Worm (Caenorhabditis elegans) whole organism, L3 larva: Measurements from ENCODE around the gene C28H8.7.
A peak's percentile ranks its signal among the peaks of the same experiment; 100 is the strongest.

Source experiments
- R02D3.7 ChIP-seq: fragments of 150-350 bp; optimal IDR thresholded peaks from 2 replicates; lab custom pipeline; 2014; ENCODE audit warnings: missing biosample characterization, missing genetic modification characterization
- ZK546.5 ChIP-seq: sonication (generic microtip); optimal IDR thresholded peaks from 2 replicates; lab custom pipeline; 2017; ENCODE audit warnings: missing biosample characterization, missing genetic modification characterization
- aly-2 ChIP-seq: fragments of 150-350 bp; optimal IDR thresholded peaks from 2 replicates; lab custom pipeline; 2014; ENCODE audit warnings: missing biosample characterization, missing genetic modification characterization
- ceh-28 ChIP-seq: fragments of 150-350 bp; optimal IDR thresholded peaks from 2 replicates; lab custom pipeline; 2014; ENCODE audit warnings: missing biosample characterization, missing genetic modification reagents, missing genetic modification characterization
- ceh-82 ChIP-seq: fragments of 150-350 bp; optimal IDR thresholded peaks from 2 replicates; lab custom pipeline; 2014; ENCODE audit warnings: missing biosample characterization, missing genetic modification characterization
- ceh-9 ChIP-seq: sonication (generic microtip); optimal IDR thresholded peaks from 2 replicates; lab custom pipeline; 2018; ENCODE audit warnings: missing biosample characterization, missing genetic modification characterization
- daf-12 ChIP-seq: fragments of 150-350 bp; optimal IDR thresholded peaks from 2 replicates; lab custom pipeline; 2014; ENCODE audit warnings: missing biosample characterization, missing genetic modification reagents, missing genetic modification characterization
- egl-27 ChIP-seq: sonication (generic microtip); optimal IDR thresholded peaks from 4 replicates; lab custom pipeline; 2017; ENCODE audit warnings: missing biosample characterization, missing genetic modification reagents, missing genetic modification characterization
- egl-5 ChIP-seq: fragments of 150-350 bp; optimal IDR thresholded peaks from 2 replicates; lab custom pipeline; 2017; ENCODE audit warnings: missing biosample characterization, missing genetic modification reagents, missing genetic modification characterization, inconsistent platforms
- elt-1 ChIP-seq: fragments of 150-350 bp; optimal IDR thresholded peaks from 2 replicates; lab custom pipeline; 2014; ENCODE audit warnings: missing biosample characterization, missing genetic modification characterization
- elt-2 ChIP-seq: sonication (generic microtip); optimal IDR thresholded peaks from 2 replicates; lab custom pipeline; 2016; ENCODE audit warnings: missing genetic modification reagents, mild to moderate bottlenecking, missing genetic modification characterization, missing compliant biosample characterization
- elt-3 ChIP-seq, 3 experiments: fragments of 150-350 bp in 1 of 3; sonication (generic microtip) in 2 of 3; optimal IDR thresholded peaks; 2 replicates in 2 of 3; 4 replicates in 1 of 3; lab custom pipeline; 2014 to 2017; ENCODE audit warnings: missing biosample characterization in 3 of 3, missing genetic modification characterization in 3 of 3
- eor-1 ChIP-seq, 2 experiments: fragments of 150-350 bp; optimal IDR thresholded peaks; 2 replicates each; lab custom pipeline; 2014 to 2018; ENCODE audit warnings: missing biosample characterization in 2 of 2, missing genetic modification characterization in 2 of 2
- fkh-10 ChIP-seq: sonication (generic microtip); optimal IDR thresholded peaks from 2 replicates; lab custom pipeline; 2017; ENCODE audit warnings: missing biosample characterization, missing genetic modification reagents, missing genetic modification characterization
- fkh-2 ChIP-seq: fragments of 150-350 bp; optimal IDR thresholded peaks from 2 replicates; lab custom pipeline; 2014; ENCODE audit warnings: missing biosample characterization, missing genetic modification reagents, missing genetic modification characterization
- fos-1 ChIP-seq: fragments of 150-350 bp; optimal IDR thresholded peaks from 2 replicates; lab custom pipeline; 2014; ENCODE audit warnings: missing biosample characterization, missing genetic modification characterization
- hmg-11 ChIP-seq: sonication (generic microtip); optimal IDR thresholded peaks from 2 replicates; lab custom pipeline; 2016; ENCODE audit warnings: missing genetic modification characterization, missing compliant biosample characterization
- jun-1 ChIP-seq: fragments of 150-350 bp; optimal IDR thresholded peaks from 2 replicates; lab custom pipeline; 2014; ENCODE audit warnings: missing biosample characterization, missing genetic modification reagents, missing genetic modification characterization
- lin-15B ChIP-seq: fragments of 150-350 bp; optimal IDR thresholded peaks from 2 replicates; lab custom pipeline; 2014; ENCODE audit warnings: missing biosample characterization, missing genetic modification characterization
- lin-39 ChIP-seq: fragments of 150-350 bp; optimal IDR thresholded peaks from 2 replicates; lab custom pipeline; 2018; ENCODE audit warnings: missing biosample characterization, missing genetic modification reagents, missing genetic modification characterization
- lsy-12 ChIP-seq: sonication (generic microtip); optimal IDR thresholded peaks from 2 replicates; lab custom pipeline; 2016; ENCODE audit warnings: mild to moderate bottlenecking, missing genetic modification characterization, missing compliant biosample characterization
- mdl-1 ChIP-seq: fragments of 150-350 bp; optimal IDR thresholded peaks from 2 replicates; lab custom pipeline; 2014; ENCODE audit warnings: missing biosample characterization, missing genetic modification characterization
- mml-1 ChIP-seq: fragments of 150-350 bp; sonication (generic microtip); optimal IDR thresholded peaks from 3 replicates; lab custom pipeline; 2014; ENCODE audit warnings: missing biosample characterization, missing genetic modification characterization
- nhr-11 ChIP-seq: fragments of 150-350 bp; optimal IDR thresholded peaks from 2 replicates; lab custom pipeline; 2014; ENCODE audit warnings: missing biosample characterization, missing genetic modification characterization
- nhr-12 ChIP-seq: fragments of 150-350 bp; optimal IDR thresholded peaks from 2 replicates; lab custom pipeline; 2014; ENCODE audit warnings: missing biosample characterization, missing genetic modification characterization
- nhr-23 ChIP-seq: fragments of 150-350 bp; optimal IDR thresholded peaks from 2 replicates; lab custom pipeline; 2014; ENCODE audit warnings: missing biosample characterization, missing genetic modification reagents, missing genetic modification characterization
- nhr-237 ChIP-seq: fragments of 150-350 bp; optimal IDR thresholded peaks from 2 replicates; lab custom pipeline; 2014; ENCODE audit warnings: missing biosample characterization, missing genetic modification characterization
- nhr-25 ChIP-seq: sonication (generic microtip); optimal IDR thresholded peaks from 2 replicates; lab custom pipeline; 2017; ENCODE audit warnings: missing biosample characterization, missing genetic modification characterization
- nhr-28 ChIP-seq: fragments of 150-350 bp; optimal IDR thresholded peaks from 2 replicates; lab custom pipeline; 2014; ENCODE audit warnings: missing biosample characterization, missing genetic modification characterization
- nhr-43 ChIP-seq: sonication (generic microtip); optimal IDR thresholded peaks from 2 replicates; lab custom pipeline; 2016; ENCODE audit warnings: mild to moderate bottlenecking, missing genetic modification characterization, missing compliant biosample characterization; ENCODE audit not compliant: poor library complexity, severe bottlenecking
- nhr-67 ChIP-seq: fragments of 150-350 bp; optimal IDR thresholded peaks from 2 replicates; lab custom pipeline; 2014; ENCODE audit warnings: missing biosample characterization, missing genetic modification characterization
- nhr-76 ChIP-seq: fragments of 150-350 bp; sonication (generic microtip); optimal IDR thresholded peaks from 5 replicates; lab custom pipeline; 2014; ENCODE audit warnings: missing biosample characterization, missing genetic modification characterization
- nhr-77 ChIP-seq: fragments of 150-350 bp; optimal IDR thresholded peaks from 2 replicates; lab custom pipeline; 2014; ENCODE audit warnings: missing biosample characterization, missing genetic modification characterization
- pha-4 ChIP-seq: fragments of 150-350 bp; optimal IDR thresholded peaks from 2 replicates; lab custom pipeline; 2014; ENCODE audit warnings: missing biosample characterization, missing genetic modification reagents, missing genetic modification characterization
- pqm-1 ChIP-seq: fragments of 150-350 bp; optimal IDR thresholded peaks from 2 replicates; lab custom pipeline; 2017; ENCODE audit warnings: missing biosample characterization, missing genetic modification characterization, inconsistent platforms
- sea-2 ChIP-seq: fragments of 150-350 bp; sonication (generic microtip); optimal IDR thresholded peaks from 4 replicates; lab custom pipeline; 2014; ENCODE audit warnings: missing biosample characterization, missing genetic modification reagents, missing genetic modification characterization
- skn-1 ChIP-seq: fragments of 150-350 bp; optimal IDR thresholded peaks from 2 replicates; lab custom pipeline; 2014; ENCODE audit warnings: missing biosample characterization, missing genetic modification characterization
- snpc-4 ChIP-seq: fragments of 150-350 bp; optimal IDR thresholded peaks from 2 replicates; lab custom pipeline; 2014; ENCODE audit warnings: missing biosample characterization, missing genetic modification characterization
- tbx-2 ChIP-seq: sonication (generic microtip); optimal IDR thresholded peaks from 2 replicates; lab custom pipeline; 2016; ENCODE audit warnings: mild to moderate bottlenecking, missing genetic modification characterization, missing compliant biosample characterization
- unc-39 ChIP-seq: sonication (generic microtip); optimal IDR thresholded peaks from 4 replicates; lab custom pipeline; 2017; ENCODE audit warnings: missing biosample characterization, missing genetic modification characterization
- unc-62 ChIP-seq: fragments of 150-350 bp; sonication (generic microtip); optimal IDR thresholded peaks from 4 replicates; lab custom pipeline; 2014; ENCODE audit warnings: missing biosample characterization, missing genetic modification reagents, missing genetic modification characterization
- zag-1 ChIP-seq: fragments of 150-350 bp; optimal IDR thresholded peaks from 2 replicates; lab custom pipeline; 2014; ENCODE audit warnings: missing biosample characterization, missing genetic modification characterization
- ztf-4 ChIP-seq: fragments of 150-350 bp; optimal IDR thresholded peaks from 2 replicates; lab custom pipeline; 2014; ENCODE audit warnings: missing biosample characterization, missing genetic modification characterization

C28H8.7 gene

DNA sequence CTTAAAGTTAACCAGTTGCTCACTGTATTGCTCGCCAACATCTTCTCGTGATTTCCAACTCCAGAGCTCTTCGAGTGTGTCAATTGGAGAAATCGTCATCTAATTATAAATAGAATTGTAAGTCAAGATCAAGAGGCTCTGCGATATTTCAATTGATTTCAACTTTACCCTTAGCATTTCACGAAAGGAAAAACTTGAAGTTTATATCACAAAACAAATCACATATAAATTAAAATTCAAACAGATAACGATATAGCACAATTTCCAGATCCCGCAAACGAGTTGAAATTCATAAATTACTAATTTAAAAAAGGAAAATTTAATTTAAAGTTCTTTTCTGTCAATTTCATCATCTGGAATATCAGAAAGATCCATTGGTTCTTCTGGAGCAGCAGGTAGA lies 18.4 kb downstream of the C28H8.7 start, which contains the start of gene eng-1:
Gene eng-1, minus strand, starts transcription at position 101 of the 400 bp plus-strand sequence.
- TF ChIP-seq mdl-1 (tag; lab: Kevin White, UChicago) = no peak
- TF ChIP-seq hmg-11 (tag; lab: Kevin White, UChicago) = no peak
- TF ChIP-seq nhr-67 (tag; lab: Kevin White, UChicago) = no peak
- TF ChIP-seq tbx-2 (tag; lab: Kevin White, UChicago) = no peak
- TF ChIP-seq fos-1 (tag; lab: Kevin White, UChicago) = no peak
- TF ChIP-seq fkh-2 = no peak

DNA sequence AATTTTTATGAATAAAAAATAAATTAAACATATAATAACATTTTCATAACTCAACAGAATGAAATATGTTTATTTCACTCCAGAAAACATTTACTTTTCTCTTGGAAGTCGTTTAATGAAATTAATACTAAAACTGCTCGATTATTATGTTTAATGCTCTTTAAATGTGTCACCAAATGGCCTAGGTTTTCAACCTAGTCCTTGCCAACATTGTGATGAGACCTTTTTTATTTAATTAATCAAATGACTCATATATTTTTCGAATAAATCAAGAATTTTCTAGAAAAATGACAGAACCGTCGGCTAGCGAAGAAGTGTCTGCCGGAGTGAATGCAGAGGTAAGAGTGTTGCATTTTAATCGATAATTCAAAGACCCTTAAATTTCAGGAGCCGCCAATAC lies 22.5 kb downstream of the C28H8.7 start, which contains the start of gene rabn-5:
Gene rabn-5, plus strand, starts transcription at position 284 of the 400 bp plus-strand sequence.
- TF ChIP-seq aly-2 = no peak
- TF ChIP-seq pha-4 (tag; lab: Kevin White, UChicago) = peak; percentile 5
- no peak for TF ChIP-seq skn-1 (tag; lab: Kevin White, UChicago)
- TF ChIP-seq, all 47 proteins: peak for 1

DNA sequence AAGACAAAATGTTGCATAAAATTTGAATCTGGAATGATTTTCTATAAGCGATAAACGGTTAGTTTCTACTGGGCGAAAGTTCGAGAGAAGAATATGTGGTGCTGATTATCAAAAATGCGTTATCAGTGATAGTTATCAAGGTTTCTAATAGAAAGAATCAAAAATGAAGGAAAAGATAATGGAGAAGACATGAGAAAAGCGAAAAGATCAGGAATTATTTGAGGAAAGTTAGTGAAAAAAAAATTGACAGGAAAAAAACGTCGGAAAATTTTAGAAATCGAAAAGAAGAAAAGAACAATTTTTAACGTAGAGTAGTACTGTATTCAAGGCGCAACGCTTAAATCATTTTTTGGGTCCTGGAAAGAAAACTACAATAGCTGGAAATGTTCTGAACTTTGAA lies 23.0 kb downstream of the C28H8.7 start, which contains the start of gene dnpp-1:
Gene dnpp-1, minus strand, starts transcription at position 30 of the 400 bp plus-strand sequence.
- TF ChIP-seq sea-2 (GFP tag; lab: Kevin White, UChicago) = no peak
- peak; percentile 61 for TF ChIP-seq pqm-1 (tag; lab: Kevin White, UChicago)
- no peak for TF ChIP-seq ceh-9 (tag; lab: Kevin White, UChicago)
- TF ChIP-seq elt-2 (tag; lab: Kevin White, UChicago) = peak; percentile 97
- TF ChIP-seq egl-5 (tag; lab: Kevin White, UChicago) = no peak

DNA sequence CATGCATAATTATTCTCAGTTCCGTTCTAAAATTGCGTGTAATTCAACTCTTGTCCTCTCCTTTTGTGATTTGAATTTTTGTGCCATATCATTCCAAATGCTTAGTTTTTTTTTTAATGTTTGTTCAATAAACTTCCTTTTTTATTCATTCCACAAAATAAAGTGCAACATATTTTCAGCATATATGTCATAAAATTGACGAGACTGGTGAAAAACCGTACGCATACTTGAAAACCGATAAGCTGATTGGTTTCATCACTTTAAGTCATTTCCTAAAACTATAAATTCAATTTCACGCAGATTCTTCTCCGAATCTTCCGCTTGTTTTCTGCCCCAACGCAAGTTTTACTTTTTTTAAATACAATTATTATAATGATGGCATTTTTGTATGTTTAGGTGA lies 27.8 kb downstream of the C28H8.7 start, which contains the start of gene dpf-4:
Gene dpf-4, plus strand, starts transcription at position 301 of the 400 bp plus-strand sequence.
- TF ChIP-seq unc-62 (GFP tag; lab: Kevin White, UChicago) (no peak), ztf-4 (peak; percentile 10), nhr-28 (no peak)
- TF ChIP-seq, all 47 proteins: peak for 1

DNA sequence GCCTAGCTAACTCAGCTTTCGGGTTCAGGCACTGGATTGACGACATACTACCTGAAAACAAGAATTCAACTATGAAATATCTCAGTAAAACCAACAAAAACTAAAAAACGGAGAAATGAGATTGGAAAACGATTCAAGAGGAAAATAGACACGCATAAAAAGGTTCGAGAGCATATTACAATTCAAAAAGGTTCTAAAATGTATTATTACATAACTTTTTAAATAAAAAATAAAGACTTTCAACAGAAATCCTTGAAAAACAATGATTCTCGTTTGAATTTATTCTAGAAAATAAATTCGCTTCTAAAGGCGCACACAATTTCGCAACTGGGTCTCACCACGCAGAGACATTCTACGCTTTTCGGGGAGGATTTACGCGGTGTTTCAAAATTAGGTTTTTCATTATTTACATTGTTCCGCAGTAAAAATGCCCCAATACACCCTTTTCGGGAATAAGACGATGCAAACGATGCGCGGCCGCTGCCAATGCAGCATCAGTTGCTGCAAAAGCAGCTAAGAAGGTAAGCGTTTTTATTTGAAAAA lies 31.1 kb downstream of the C28H8.7 start, which contains the start of the genes cct-6 and alh-9:
Gene cct-6, minus strand, starts transcription at position 51 of the 543 bp plus-strand sequence.
Gene alh-9, plus strand, starts transcription at position 382 of the 543 bp plus-strand sequence.
- peak; percentile 97 for TF ChIP-seq egl-5 (tag; lab: Kevin White, UChicago)
- TF ChIP-seq ZK546.5 (tag; lab: Kevin White, UChicago) = no peak
- peak; percentile 71 for TF ChIP-seq nhr-25 (tag; lab: Kevin White, UChicago)
- TF ChIP-seq nhr-43 (tag; lab: Kevin White, UChicago) = peak; percentile 6
- no peak for TF ChIP-seq nhr-11 (tag; lab: Kevin White, UChicago)
- TF ChIP-seq sea-2 (GFP tag; lab: Kevin White, UChicago) = no peak
- TF ChIP-seq lin-39 = peak; percentile 88
- peak; percentile 24 for TF ChIP-seq jun-1 (tag; lab: Kevin White, UChicago)
- peak; percentile 10 for TF ChIP-seq fkh-10 (GFP tag; lab: Kevin White, UChicago)
- no peak for TF ChIP-seq skn-1 (tag; lab: Kevin White, UChicago)
- TF ChIP-seq nhr-12 (tag; lab: Kevin White, UChicago) = no peak
- no peak for TF ChIP-seq ztf-4
- TF ChIP-seq fkh-2 = no peak
- no peak for TF ChIP-seq tbx-2 (tag; lab: Kevin White, UChicago)
- TF ChIP-seq daf-12 = no peak
- peak; percentile 87 for TF ChIP-seq lin-15B (tag; lab: Kevin White, UChicago)
- TF ChIP-seq nhr-76 (tag; lab: Kevin White, UChicago) = no peak
- TF ChIP-seq nhr-23 = peak; percentile 79
- no peak for TF ChIP-seq nhr-67 (tag; lab: Kevin White, UChicago)
- no peak for TF ChIP-seq lsy-12 (tag; lab: Kevin White, UChicago)
- peak; percentile 10 for TF ChIP-seq elt-1 (tag; lab: Kevin White, UChicago)
- TF ChIP-seq eor-1 (tag; optimal IDR thresholded peaks at IDR 0.05; lab: Kevin White, UChicago) = no peak
- peak; percentile 42 for TF ChIP-seq elt-2 (tag; lab: Kevin White, UChicago)
- TF ChIP-seq unc-62 (GFP tag; lab: Kevin White, UChicago) = no peak
- TF ChIP-seq nhr-237 (tag; lab: Kevin White, UChicago) = no peak
- TF ChIP-seq ceh-82 (tag; lab: Kevin White, UChicago) = no peak
- no peak for TF ChIP-seq mdl-1 (tag; lab: Kevin White, UChicago)
- peak; percentile 99 for TF ChIP-seq pha-4 (tag; lab: Kevin White, UChicago)
- no peak for TF ChIP-seq zag-1 (tag; lab: Kevin White, UChicago)
- TF ChIP-seq egl-27 = peak; percentile 7
- no peak for TF ChIP-seq nhr-77 (tag; lab: Kevin White, UChicago)
- no peak for TF ChIP-seq unc-39 (tag; lab: Kevin White, UChicago)
- TF ChIP-seq R02D3.7 (tag; lab: Kevin White, UChicago) = peak; percentile 94
- no peak for TF ChIP-seq ceh-9 (tag; lab: Kevin White, UChicago)
- no peak for TF ChIP-seq mml-1 (tag; lab: Kevin White, UChicago)
- TF ChIP-seq snpc-4 (tag; lab: Kevin White, UChicago) = peak; percentile 70
- no peak for TF ChIP-seq ceh-28 (tag; lab: Kevin White, UChicago)
- TF ChIP-seq elt-3 (tag; optimal IDR thresholded peaks at IDR 0.05; lab: Kevin White, UChicago) = no peak
